Worm (Caenorhabditis elegans) whole organism, L1 larva: ENCODE measurements around the gene C05E4.12.
A peak's percentile ranks its signal among the peaks of the same experiment; 100 is the strongest.

Experiments
- C34B4.2 ChIP-seq: sonication (generic microtip); optimal IDR thresholded peaks from 2 replicates; lab custom pipeline; 2017; ENCODE audit warnings: mild to moderate bottlenecking, missing genetic modification characterization, missing compliant biosample characterization
- F16B12.6 ChIP-seq: fragments of 150-350 bp; optimal IDR thresholded peaks from 2 replicates; lab custom pipeline; 2014; ENCODE audit warnings: missing biosample characterization, missing genetic modification characterization
- aha-1 ChIP-seq: fragments of 150-350 bp; optimal IDR thresholded peaks from 2 replicates; lab custom pipeline; 2014; ENCODE audit warnings: missing biosample characterization, missing genetic modification characterization
- ama-1 ChIP-seq: fragments of 150-350 bp; optimal IDR thresholded peaks from 2 replicates; lab custom pipeline; 2014
- blmp-1 ChIP-seq: fragments of 150-350 bp; optimal IDR thresholded peaks from 2 replicates; lab custom pipeline; 2014; ENCODE audit warnings: missing biosample characterization, missing genetic modification characterization
- ceh-8 ChIP-seq: fragments of 200-800 bp; sonication (Bioruptor generic); optimal IDR thresholded peaks from 2 replicates; lab custom pipeline; 2018; ENCODE audit warnings: mild to moderate bottlenecking, missing genetic modification characterization, moderate library complexity, missing compliant biosample characterization
- ceh-82 ChIP-seq, 3 experiments: fragments of 150-350 bp in 1 of 3; sonication (generic microtip) in 2 of 3; optimal IDR thresholded peaks; 2 replicates each; lab custom pipeline; 2014 to 2017; ENCODE audit warnings: missing biosample characterization in 3 of 3, missing genetic modification characterization in 3 of 3
- ceh-88 ChIP-seq: fragments of 200-800 bp; sonication (Bioruptor generic); IDR thresholded peaks from 2 replicates; pipeline ENCODE4 v1.3.6; 2022; ENCODE audit warnings: missing genetic modification characterization, missing compliant biosample characterization
- dpl-1 ChIP-seq, 3 experiments: fragments of 150-350 bp in 2 of 3; sonication (generic microtip) in 1 of 3; optimal IDR thresholded peaks; 2 replicates each; lab custom pipeline; 2014 to 2017; ENCODE audit warnings: missing biosample characterization in 3 of 3, missing genetic modification characterization in 3 of 3, missing genetic modification reagents in 3 of 3
- dsc-1 ChIP-seq: sonication (generic microtip); optimal IDR thresholded peaks from 2 replicates; lab custom pipeline; 2016; ENCODE audit warnings: mild to moderate bottlenecking, missing genetic modification characterization, missing compliant biosample characterization
- efl-1 ChIP-seq, 4 experiments: fragments of 150-350 bp; optimal IDR thresholded peaks in 3 of 4; peaks in 1 of 4; 1 replicate in 1 of 4; 2 replicates in 3 of 4; lab custom pipeline; 2014; ENCODE audit warnings: missing biosample characterization in 2 of 4, missing genetic modification characterization in 2 of 4, missing genetic modification reagents in 2 of 4
- elt-2 ChIP-seq: sonication (generic microtip); optimal IDR thresholded peaks from 2 replicates; lab custom pipeline; 2016; ENCODE audit warnings: missing genetic modification characterization, mild to moderate bottlenecking, inconsistent platforms, missing compliant biosample characterization, missing genetic modification reagents
- elt-3 ChIP-seq, 6 experiments: fragments of 150-350 bp in 1 of 6; sonication (generic microtip); optimal IDR thresholded peaks; 2 replicates each; lab custom pipeline; 2017 to 2018; ENCODE audit warnings: missing biosample characterization in 6 of 6, missing genetic modification characterization in 6 of 6, inconsistent platforms in 1 of 6
- fkh-10 ChIP-seq: sonication (generic microtip); optimal IDR thresholded peaks from 2 replicates; lab custom pipeline; 2017; ENCODE audit warnings: missing biosample characterization, missing genetic modification reagents, missing genetic modification characterization
- fkh-8 ChIP-seq: sonication (generic microtip); optimal IDR thresholded peaks from 2 replicates; lab custom pipeline; 2016; ENCODE audit warnings: mild to moderate bottlenecking, missing genetic modification characterization, missing compliant biosample characterization
- hlh-17 ChIP-seq: fragments of 200-800 bp; sonication (Bioruptor generic); optimal IDR thresholded peaks from 2 replicates; lab custom pipeline; 2018; ENCODE audit warnings: missing genetic modification characterization, mild to moderate bottlenecking, missing compliant biosample characterization, moderate library complexity, borderline replicate concordance
- hlh-4 ChIP-seq: sonication (generic microtip); optimal IDR thresholded peaks from 2 replicates; lab custom pipeline; 2016; ENCODE audit warnings: mild to moderate bottlenecking, missing genetic modification characterization, missing compliant biosample characterization
- hpl-2 ChIP-seq: fragments of 150-350 bp; optimal IDR thresholded peaks from 2 replicates; lab custom pipeline; 2014; ENCODE audit warnings: missing biosample characterization, missing genetic modification reagents, missing genetic modification characterization
- isw-1 ChIP-seq: fragments of 200-800 bp; sonication (Bioruptor generic); IDR thresholded peaks from 2 replicates; pipeline ENCODE4 v1.3.6; 2022; ENCODE audit warnings: missing genetic modification characterization, missing compliant biosample characterization
- lin-14 ChIP-seq: fragments of 200-800 bp; sonication (Bioruptor generic); optimal IDR thresholded peaks from 2 replicates; lab custom pipeline; 2018; ENCODE audit warnings: mild to moderate bottlenecking, missing genetic modification characterization, moderate library complexity, missing compliant biosample characterization
- lin-15B ChIP-seq: fragments of 150-350 bp; sonication (generic microtip); optimal IDR thresholded peaks from 3 replicates; lab custom pipeline; 2014; ENCODE audit warnings: missing biosample characterization, missing genetic modification characterization
- lir-3 ChIP-seq: sonication (generic microtip); optimal IDR thresholded peaks from 2 replicates; lab custom pipeline; 2016; ENCODE audit warnings: mild to moderate bottlenecking, missing genetic modification characterization, moderate library complexity, missing compliant biosample characterization; ENCODE audit not compliant: poor library complexity
- lsy-2 ChIP-seq, 2 experiments: fragments of 150-350 bp; optimal IDR thresholded peaks; 2 replicates each; lab custom pipeline; 2014; ENCODE audit warnings: missing biosample characterization in 2 of 2, missing genetic modification characterization in 2 of 2
- mdl-1 ChIP-seq, 2 experiments: fragments of 150-350 bp; optimal IDR thresholded peaks; 2 replicates each; lab custom pipeline; 2014 to 2017; ENCODE audit warnings: missing biosample characterization in 2 of 2, missing genetic modification characterization in 2 of 2, inconsistent platforms in 1 of 2
- mep-1 ChIP-seq: fragments of 150-350 bp; optimal IDR thresholded peaks from 2 replicates; lab custom pipeline; 2014; ENCODE audit warnings: missing biosample characterization, missing genetic modification characterization
- nhr-19 ChIP-seq: fragments of 200-800 bp; sonication (Bioruptor generic); conservative IDR thresholded peaks from 2 replicates; pipeline ENCODE4 v1.3.6; 2022; ENCODE audit warnings: missing genetic modification characterization, missing compliant biosample characterization
- nhr-20 ChIP-seq: sonication (generic microtip); optimal IDR thresholded peaks from 2 replicates; lab custom pipeline; 2016; ENCODE audit warnings: mild to moderate bottlenecking, missing genetic modification characterization, missing compliant biosample characterization
- nhr-237 ChIP-seq: fragments of 150-350 bp; optimal IDR thresholded peaks from 2 replicates; lab custom pipeline; 2014; ENCODE audit warnings: missing biosample characterization, missing genetic modification characterization
- nhr-28 ChIP-seq: fragments of 150-350 bp; optimal IDR thresholded peaks from 2 replicates; lab custom pipeline; 2014; ENCODE audit warnings: missing biosample characterization, missing genetic modification characterization
- nhr-47 ChIP-seq: sonication (generic microtip); optimal IDR thresholded peaks from 2 replicates; lab custom pipeline; 2016; ENCODE audit warnings: mild to moderate bottlenecking, missing genetic modification characterization, moderate library complexity, missing compliant biosample characterization
- nhr-77 ChIP-seq: fragments of 150-350 bp; optimal IDR thresholded peaks from 2 replicates; lab custom pipeline; 2014; ENCODE audit warnings: missing biosample characterization, missing genetic modification characterization
- nhr-84 ChIP-seq: sonication (generic microtip); optimal IDR thresholded peaks from 2 replicates; lab custom pipeline; 2017; ENCODE audit warnings: missing biosample characterization, missing genetic modification characterization
- nhr-85 ChIP-seq: sonication (generic microtip); peaks from one replicate; lab custom pipeline; 2016; ENCODE audit warnings: missing genetic modification characterization, inconsistent platforms, missing compliant biosample characterization
- nhr-90 ChIP-seq: sonication (generic microtip); optimal IDR thresholded peaks from 2 replicates; lab custom pipeline; 2016; ENCODE audit warnings: mild to moderate bottlenecking, missing genetic modification characterization, missing compliant biosample characterization; ENCODE audit not compliant: poor library complexity
- pag-3 ChIP-seq: sonication (generic microtip); optimal IDR thresholded peaks from 2 replicates; lab custom pipeline; 2017; ENCODE audit warnings: missing genetic modification characterization, mild to moderate bottlenecking, missing compliant biosample characterization, antibody characterized with exemption, borderline replicate concordance; ENCODE audit not compliant: insufficient read depth
- pax-3 ChIP-seq: fragments of 200-800 bp; sonication (Bioruptor generic); optimal IDR thresholded peaks from 2 replicates; lab custom pipeline; 2018; ENCODE audit warnings: mild to moderate bottlenecking, missing genetic modification characterization, moderate library complexity, missing compliant biosample characterization
- pqm-1 ChIP-seq: sonication (generic microtip); optimal IDR thresholded peaks from 3 replicates; lab custom pipeline; 2017; ENCODE audit warnings: missing biosample characterization, missing genetic modification characterization
- sox-4 ChIP-seq: sonication (generic microtip); optimal IDR thresholded peaks from 2 replicates; lab custom pipeline; 2016; ENCODE audit warnings: missing genetic modification characterization, missing compliant biosample characterization
- sptf-1 ChIP-seq: fragments of 150-350 bp; optimal IDR thresholded peaks from 2 replicates; lab custom pipeline; 2014; ENCODE audit warnings: missing biosample characterization, missing genetic modification characterization
- sup-37 ChIP-seq: fragments of 200-800 bp; sonication (Bioruptor generic); optimal IDR thresholded peaks from 2 replicates; lab custom pipeline; 2018; ENCODE audit warnings: mild to moderate bottlenecking, missing genetic modification characterization, missing compliant biosample characterization
- unc-130 ChIP-seq: fragments of 150-350 bp; optimal IDR thresholded peaks from 2 replicates; lab custom pipeline; 2017; ENCODE audit warnings: missing biosample characterization, missing genetic modification characterization, inconsistent platforms
- unc-62 ChIP-seq: fragments of 150-350 bp; optimal IDR thresholded peaks from 2 replicates; lab custom pipeline; 2014; ENCODE audit warnings: missing biosample characterization, missing genetic modification reagents, missing genetic modification characterization
- unc-86 ChIP-seq: sonication (generic microtip); optimal IDR thresholded peaks from 2 replicates; lab custom pipeline; 2016; ENCODE audit warnings: missing genetic modification characterization, missing compliant biosample characterization
- unc-98 ChIP-seq: fragments of 200-800 bp; sonication (Bioruptor generic); IDR thresholded peaks from 2 replicates; pipeline ENCODE4 v1.3.6; 2022; ENCODE audit warnings: missing genetic modification characterization, missing compliant biosample characterization
- xbp-1 ChIP-seq: sonication (generic microtip); optimal IDR thresholded peaks from 2 replicates; lab custom pipeline; 2016; ENCODE audit warnings: missing genetic modification characterization, missing compliant biosample characterization
- zag-1 ChIP-seq: fragments of 150-350 bp; optimal IDR thresholded peaks from 2 replicates; lab custom pipeline; 2014; ENCODE audit warnings: missing biosample characterization, missing genetic modification characterization
- ztf-4 ChIP-seq: fragments of 150-350 bp; optimal IDR thresholded peaks from 2 replicates; lab custom pipeline; 2014; ENCODE audit warnings: missing biosample characterization, missing genetic modification characterization

C05E4.12 gene

ce11 chrV:773256-773655 is 11.5 kb upstream of the C05E4.12 start, which contains the start of gene sti-1 (continued):
- TF ChIP-seq nhr-20 (peak; percentile 93), nhr-84 (no peak), unc-98 (GFP tag; lab: Robert Waterston, UW) (peak; percentile 35; the same call in 1 of the 2 replicates), ceh-88 (peak; percentile 53; the same call in 1 of the 2 replicates), zag-1 (tag; lab: Kevin White, UChicago) (no peak), efl-1 (optimal IDR thresholded peaks at IDR 0.05; lab: Kevin White, UChicago) (peak; percentile 99 to 100), efl-1 (GFP tag; optimal IDR thresholded peaks at IDR 0.05 in 1 of 2; lab: Kevin White, UChicago) (peak; percentile 99 to 100), dsc-1 (tag; lab: Kevin White, UChicago) (peak; percentile 92), unc-130 (peak; percentile 89), nhr-90 (tag; lab: Kevin White, UChicago) (peak; percentile 89), sptf-1 (no peak), hpl-2 (GFP tag; lab: Kevin White, UChicago) (no peak), sup-37 (peak; percentile 72), ama-1 (peak; percentile 56), pag-3 (tag; lab: Kevin White, UChicago) (no peak), lin-14 (GFP tag; lab: Kevin White, UChicago) (peak; percentile 98), C34B4.2 (tag; lab: Kevin White, UChicago) (no peak), hlh-4 (tag; lab: Kevin White, UChicago) (no peak), blmp-1 (tag; lab: Kevin White, UChicago) (peak; percentile 74), ceh-8 (GFP tag; lab: Kevin White, UChicago) (peak; percentile 68), mdl-1 (tag; optimal IDR thresholded peaks at IDR 0.05; lab: Kevin White, UChicago) (peak in 1 of 2 experiments; percentile 75), F16B12.6 (tag; lab: Kevin White, UChicago) (peak; percentile 36), isw-1 (GFP tag; lab: Robert Waterston, UW) (peak; percentile 87), nhr-19 (GFP tag; lab: Robert Waterston, UW) (peak; percentile 92), ztf-4 (tag; lab: Kevin White, UChicago) (no peak), unc-62 (GFP tag; lab: Kevin White, UChicago) (no peak), unc-86 (tag; lab: Kevin White, UChicago) (peak; percentile 87), nhr-85 (tag; lab: Kevin White, UChicago) (peak; percentile 93), pax-3 (tag; lab: Kevin White, UChicago) (peak; percentile 77), fkh-10 (peak; percentile 19), pqm-1 (tag; lab: Kevin White, UChicago) (no peak), fkh-8 (peak; percentile 83), nhr-77 (tag; lab: Kevin White, UChicago) (peak; percentile 96), elt-3 (tag; optimal IDR thresholded peaks at IDR 0.05; lab: Kevin White, UChicago) (peak in 2 of 6 experiments; percentile 65 to 90), nhr-28 (tag; lab: Kevin White, UChicago) (peak; percentile 39), nhr-47 (peak; percentile 93), aha-1 (tag; lab: Kevin White, UChicago) (no peak), lsy-2 (tag; optimal IDR thresholded peaks at IDR 0.05; lab: Kevin White, UChicago) (peak; percentile 89 to 91), xbp-1 (tag; lab: Kevin White, UChicago) (peak; percentile 91), sox-4 (tag; lab: Kevin White, UChicago) (peak; percentile 71), dpl-1 (GFP tag; optimal IDR thresholded peaks at IDR 0.05; lab: Kevin White, UChicago) (peak; percentile 96 to 97 (median 97)), hlh-17 (GFP tag; lab: Kevin White, UChicago) (no peak), lin-15B (tag; lab: Kevin White, UChicago) (peak; percentile 85), nhr-237 (tag; lab: Kevin White, UChicago) (peak; percentile 83), elt-2 (peak; percentile 49), mep-1 (tag; lab: Kevin White, UChicago) (peak; percentile 95), lir-3 (peak; percentile 54), ceh-82 (tag; optimal IDR thresholded peaks at IDR 0.05; lab: Kevin White, UChicago) (peak; percentile 85 to 92 (median 88))
